Fruit fly (Drosophila melanogaster): ENCODE results near the gene CG32264.

Gene CG32264

DNA sequence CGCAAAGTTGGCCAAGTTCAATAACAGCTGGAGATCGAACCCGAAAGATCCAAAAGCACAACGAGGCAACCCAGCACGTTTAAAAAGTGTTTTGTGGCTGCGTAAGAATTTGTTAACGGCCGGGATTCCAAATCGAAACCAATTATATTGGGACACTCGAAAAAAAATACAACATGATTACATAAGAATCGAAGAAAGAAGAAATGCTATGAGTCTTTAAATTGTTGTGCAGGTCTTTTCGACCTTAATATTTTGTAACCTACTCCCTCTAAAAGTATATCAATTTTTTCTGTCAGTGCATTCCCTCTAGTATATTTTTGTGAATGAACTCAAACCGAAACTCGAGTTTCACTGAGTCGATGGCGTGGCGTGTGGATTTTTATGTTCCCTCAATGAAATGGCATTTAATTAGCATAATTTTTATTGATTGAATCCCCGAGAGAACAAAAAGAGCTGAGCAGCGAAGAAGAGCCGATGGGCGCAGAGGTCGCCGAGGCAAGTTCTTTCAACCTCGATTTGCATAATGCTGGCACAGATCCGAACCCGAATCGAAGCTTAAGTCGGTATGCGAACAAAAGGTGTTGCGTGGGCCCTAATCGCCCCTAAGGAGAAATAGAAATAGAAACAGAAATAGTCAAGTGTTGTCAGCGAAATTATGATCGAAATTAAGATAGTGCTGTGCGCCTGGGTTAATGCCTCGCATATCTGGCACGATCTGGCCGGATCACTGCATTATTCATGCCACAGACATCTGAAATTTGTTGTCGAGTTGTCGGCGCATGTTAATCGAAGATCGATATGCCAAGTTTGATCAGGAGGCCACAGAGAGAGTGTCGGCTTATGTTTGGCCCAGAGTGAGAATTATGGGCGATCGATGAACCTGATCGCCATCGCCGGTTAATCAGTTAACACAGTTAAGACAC lies 140.7 kb downstream of the CG32264 start (continued):
- no peak for TF ChIP-seq CG6854 (GFP tag; optimal IDR thresholded peaks at IDR 0.05)
- TF ChIP-seq tap (tag; optimal IDR thresholded peaks at IDR 0.05) = no peak
- no peak for TF ChIP-seq Max (GFP tag; optimal IDR thresholded peaks at IDR 0.05)
- no peak for TF ChIP-seq jing (GFP tag; optimal IDR thresholded peaks at IDR 0.05)
- TF ChIP-seq CG13296 (GFP tag; optimal IDR thresholded peaks at IDR 0.05) = no peak
- TF ChIP-seq zen2 (GFP tag; IDR thresholded peaks at IDR 0.05; ENCODE audit: partially characterized antibody) = no peak
- TF ChIP-seq dm (GFP tag; optimal IDR thresholded peaks at IDR 0.05) = peak; percentile 17
- TF ChIP-seq NC2β (GFP tag; optimal IDR thresholded peaks at IDR 0.05) = peak; percentile 33
- no peak for TF ChIP-seq CG4404 (GFP tag; IDR thresholded peaks at IDR 0.05)
- TF ChIP-seq CG30431 (GFP tag; optimal IDR thresholded peaks at IDR 0.05) = peak; percentile 6
- no peak for TF ChIP-seq TFAM (GFP tag; optimal IDR thresholded peaks at IDR 0.05)
- no peak for TF ChIP-seq Lpt (GFP tag; optimal IDR thresholded peaks at IDR 0.05)
- TF ChIP-seq knrl (GFP tag; IDR thresholded peaks at IDR 0.05; ENCODE audit: partially characterized antibody) = no peak
- TF ChIP-seq CG30403 (GFP tag; optimal IDR thresholded peaks at IDR 0.05) = peak; percentile 55
- TF ChIP-seq CG10431 (GFP tag; optimal IDR thresholded peaks at IDR 0.05) = peak; percentile 3
- TF ChIP-seq yki (optimal IDR thresholded peaks at IDR 0.05) = no peak
- TF ChIP-seq CG9727 (GFP tag; optimal IDR thresholded peaks at IDR 0.05) = peak; percentile 62
- peak; percentile 1 for TF ChIP-seq CG10267 (tag; optimal IDR thresholded peaks at IDR 0.05)
- TF ChIP-seq NfI (GFP tag; optimal IDR thresholded peaks at IDR 0.05) = peak; percentile 59
- no peak for TF ChIP-seq Adf1 (GFP tag; IDR thresholded peaks at IDR 0.05)
- no peak for TF ChIP-seq Asciz (GFP tag; optimal IDR thresholded peaks at IDR 0.05)
- TF ChIP-seq CG1024 (GFP tag; IDR thresholded peaks at IDR 0.05) = no peak
- no peak for TF ChIP-seq HHEX (GFP tag; optimal IDR thresholded peaks at IDR 0.05)
- TF ChIP-seq bsh (GFP tag; optimal IDR thresholded peaks at IDR 0.05) = peak in 1 of 2 experiments; percentile 86
- TF ChIP-seq Antp (GFP tag; optimal IDR thresholded peaks at IDR 0.05) = peak; percentile 3
- TF ChIP-seq CG14710 (tag; optimal IDR thresholded peaks at IDR 0.05) = no peak
- TF ChIP-seq Hmr (GFP tag; optimal IDR thresholded peaks at IDR 0.05) = peak; percentile 14
- no peak for TF ChIP-seq CG43689 (GFP tag; IDR thresholded peaks at IDR 0.05)
- TF ChIP-seq CG15269 (tag; optimal IDR thresholded peaks at IDR 0.05) = peak; percentile 44
- peak; percentile 60 for TF ChIP-seq Ssrp (tag; optimal IDR thresholded peaks at IDR 0.05)
- no peak for TF ChIP-seq MTF-1 (GFP tag; optimal IDR thresholded peaks at IDR 0.05; ENCODE audit: borderline replicate concordance)
- TF ChIP-seq Poxn (GFP tag; IDR thresholded peaks at IDR 0.05) = 0 out of 2 replicates have a peak, but pooled peaks have one; percentile 14
- TF ChIP-seq CG4282 (GFP tag; optimal IDR thresholded peaks at IDR 0.05) = no peak
- TF ChIP-seq gcm (GFP tag; optimal IDR thresholded peaks at IDR 0.05) = peak; percentile 3
- no peak for TF ChIP-seq kay (GFP tag; optimal IDR thresholded peaks at IDR 0.05)
- TF ChIP-seq zf30C (GFP tag; optimal IDR thresholded peaks at IDR 0.05) = peak; percentile 21
- TF ChIP-seq Myb (GFP tag; optimal IDR thresholded peaks at IDR 0.05) = peak; percentile 23
- no peak for TF ChIP-seq ERR (GFP tag; optimal IDR thresholded peaks at IDR 0.05)
- TF ChIP-seq Side (GFP tag; optimal IDR thresholded peaks at IDR 0.05) = no peak
- TF ChIP-seq CG1233 (GFP tag; optimal IDR thresholded peaks at IDR 0.05) = no peak
- no peak for TF ChIP-seq Sry-δ (GFP tag; optimal IDR thresholded peaks at IDR 0.05)
- no peak for TF ChIP-seq CG42726 (GFP tag; IDR thresholded peaks at IDR 0.05; ENCODE audit: partially characterized antibody)
- 0 out of 2 replicates have a peak, but pooled peaks have one; percentile 13 for TF ChIP-seq aop (GFP tag; IDR thresholded peaks at IDR 0.05)
- no peak for TF ChIP-seq nom (GFP tag; optimal IDR thresholded peaks at IDR 0.05)
- no peak for TF ChIP-seq ato (GFP tag; IDR thresholded peaks at IDR 0.05; ENCODE audit: partially characterized antibody)
- TF ChIP-seq Hmx (GFP tag; optimal IDR thresholded peaks at IDR 0.05) = no peak
- no peak for TF ChIP-seq Hand (GFP tag; optimal IDR thresholded peaks at IDR 0.05)
- TF ChIP-seq Atf3 (GFP tag; optimal IDR thresholded peaks at IDR 0.05) = peak; percentile 34
